Worm (Caenorhabditis elegans): ENCODE data around the gene fbxa-35.

ce11 chrIII:1248335-1248734, 47.1 kb upstream of the fbxa-35 start:
- TF ChIP-seq mdl-1 (tag; optimal IDR thresholded peaks at IDR 0.05) (no peak), nhr-12 (tag; optimal IDR thresholded peaks at IDR 0.05) (no peak), xbp-1 (tag; optimal IDR thresholded peaks at IDR 0.05) (no peak), nhr-28 (tag; optimal IDR thresholded peaks at IDR 0.05) (no peak), pqm-1 (tag; optimal IDR thresholded peaks at IDR 0.05) (no peak)

All from whole organism, L1 larva.